Worm (Caenorhabditis elegans) whole organism, midembryonic: ENCODE data around the gene srw-117.

Experiments
- klf-2 ChIP-seq: fragments of 200-800 bp; sonication (Bioruptor generic); conservative IDR thresholded peaks from 2 replicates; pipeline ENCODE4 v1.3.6; 2022; ENCODE audit warnings: missing genetic modification reagents, missing genetic modification characterization, missing compliant biosample characterization
- ref-1 ChIP-seq: fragments of 200-800 bp; sonication (Bioruptor generic); conservative IDR thresholded peaks from 2 replicates; pipeline ENCODE4 v1.3.6; 2022; ENCODE audit warnings: missing genetic modification reagents, missing genetic modification characterization, missing compliant biosample characterization
- ztf-23 ChIP-seq: fragments of 200-800 bp; sonication (Bioruptor generic); IDR thresholded peaks from 2 replicates; pipeline ENCODE4 v1.3.6; 2022; ENCODE audit warnings: missing genetic modification reagents, missing genetic modification characterization, missing compliant biosample characterization

ce11 chrV:2941405-2941804, 41.8 kb downstream of the srw-117 start, which contains the start of gene srw-143:
- TF ChIP-seq ref-1 (GFP tag; lab: Robert Waterston, UW) = no peak
- TF ChIP-seq klf-2 = no peak
- no peak for TF ChIP-seq ztf-23 (GFP tag; lab: Robert Waterston, UW)
